Worm (Caenorhabditis elegans) whole organism, early embryonic: ENCODE data around the gene Y82E9BR.5.

Experiments
- B0310.2 ChIP-seq: sonication (generic microtip); optimal IDR thresholded peaks from 2 replicates; lab custom pipeline; 2016; ENCODE audit warnings: mild to moderate bottlenecking, missing genetic modification characterization, missing compliant biosample characterization
- F13C5.2 ChIP-seq: sonication (generic microtip); optimal IDR thresholded peaks from 2 replicates; lab custom pipeline; 2017; ENCODE audit warnings: mild to moderate bottlenecking, missing genetic modification characterization, inconsistent platforms, missing compliant biosample characterization
- aly-1 ChIP-seq: sonication (generic microtip); optimal IDR thresholded peaks from 2 replicates; lab custom pipeline; 2016; ENCODE audit warnings: missing genetic modification characterization, missing compliant biosample characterization
- ama-1 ChIP-seq: fragments of 150-350 bp; optimal IDR thresholded peaks from 2 replicates; lab custom pipeline; 2014
- ceh-13 ChIP-seq: fragments of 200-800 bp; sonication (Bioruptor generic); optimal IDR thresholded peaks from 2 replicates; lab custom pipeline; 2018; ENCODE audit warnings: mild to moderate bottlenecking, missing genetic modification characterization, missing compliant biosample characterization
- ceh-36 ChIP-seq: sonication (generic microtip); optimal IDR thresholded peaks from 2 replicates; lab custom pipeline; 2016; ENCODE audit warnings: missing genetic modification characterization, inconsistent platforms, missing compliant biosample characterization
- ets-7 ChIP-seq: sonication (generic microtip); optimal IDR thresholded peaks from 2 replicates; lab custom pipeline; 2016; ENCODE audit warnings: missing genotype, missing genetic modification characterization, missing compliant biosample characterization
- flt-1 ChIP-seq: fragments of 200-800 bp; sonication (Bioruptor generic); IDR thresholded peaks from 2 replicates; pipeline ENCODE4 v1.3.6; 2022; ENCODE audit warnings: missing genetic modification characterization, missing compliant biosample characterization
- hmbx-1 ChIP-seq: sonication (generic microtip); optimal IDR thresholded peaks from 2 replicates; lab custom pipeline; 2016; ENCODE audit warnings: mild to moderate bottlenecking, missing genetic modification characterization, missing compliant biosample characterization
- hmg-4 ChIP-seq: fragments of 200-800 bp; sonication (Bioruptor generic); optimal IDR thresholded peaks from 2 replicates; lab custom pipeline; 2018; ENCODE audit warnings: mild to moderate bottlenecking, missing genetic modification characterization, missing compliant biosample characterization
- hnd-1 ChIP-seq: sonication (generic microtip); optimal IDR thresholded peaks from 2 replicates; lab custom pipeline; 2016; ENCODE audit warnings: missing genetic modification characterization, missing compliant biosample characterization
- pes-1 ChIP-seq: fragments of 200-800 bp; sonication (Bioruptor generic); IDR thresholded peaks from 2 replicates; pipeline ENCODE4 v1.3.6; 2022; ENCODE audit warnings: missing genetic modification reagents, missing genetic modification characterization, missing compliant biosample characterization
- scrt-1 ChIP-seq: fragments of 200-800 bp; sonication (Bioruptor generic); IDR thresholded peaks from 2 replicates; pipeline ENCODE4 v1.3.6; 2022; ENCODE audit warnings: missing genetic modification characterization, missing compliant biosample characterization
- sea-1 ChIP-seq: fragments of 200-800 bp; sonication (Bioruptor generic); conservative IDR thresholded peaks from 2 replicates; pipeline ENCODE4 v1.3.6; 2022; ENCODE audit warnings: missing genetic modification characterization, missing compliant biosample characterization
- tbx-11 ChIP-seq: fragments of 200-800 bp; sonication (Bioruptor generic); IDR thresholded peaks from 2 replicates; pipeline ENCODE4 v1.3.6; 2022; ENCODE audit warnings: missing genetic modification characterization, missing compliant biosample characterization
- tbx-37 ChIP-seq: fragments of 200-800 bp; sonication (Bioruptor generic); conservative IDR thresholded peaks from 2 replicates; pipeline ENCODE4 v1.3.6; 2022; ENCODE audit warnings: missing genetic modification reagents, missing genetic modification characterization, missing compliant biosample characterization
- tra-4 ChIP-seq: sonication (generic microtip); optimal IDR thresholded peaks from 2 replicates; lab custom pipeline; 2017; ENCODE audit warnings: missing genetic modification characterization, missing compliant biosample characterization

Y82E9BR.5 gene

DNA sequence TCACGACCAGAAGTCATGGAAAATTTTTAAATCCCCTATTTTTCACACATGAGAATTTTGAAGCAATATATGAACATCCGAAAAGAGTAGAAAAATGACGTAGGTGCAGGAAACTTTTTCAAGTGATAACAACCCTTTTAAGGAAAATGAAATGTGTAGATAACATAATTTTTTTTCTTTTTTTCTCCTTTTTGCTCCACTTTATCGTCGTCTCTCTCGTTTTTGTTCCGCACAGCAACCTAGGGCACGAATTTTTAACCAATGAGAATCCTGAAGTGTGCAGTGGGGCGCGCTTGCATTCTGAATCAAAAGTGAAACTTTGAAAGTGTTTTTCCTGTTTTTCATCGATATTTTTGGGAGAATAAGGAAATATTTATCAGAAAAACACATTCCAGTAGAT is 8.6 kb downstream of the Y82E9BR.5 start:
- TF ChIP-seq pes-1 (GFP tag; lab: Robert Waterston, UW) = no peak
- TF ChIP-seq flt-1 = no peak
- no peak for TF ChIP-seq hmbx-1 (tag; lab: Kevin White, UChicago)
- no peak for TF ChIP-seq ets-7 (tag; lab: Kevin White, UChicago)
- TF ChIP-seq ama-1 (lab: Kevin White, UChicago) = no peak
- TF ChIP-seq hnd-1 (tag; lab: Kevin White, UChicago) = no peak
- TF ChIP-seq scrt-1 (GFP tag; lab: Robert Waterston, UW) = no peak
- TF ChIP-seq tbx-37 (GFP tag; lab: Robert Waterston, UW) = no peak
- TF ChIP-seq ceh-36 (tag; lab: Kevin White, UChicago) = no peak
- no peak for TF ChIP-seq aly-1 (tag; lab: Kevin White, UChicago)
- no peak for TF ChIP-seq tra-4 (tag; lab: Kevin White, UChicago)
- no peak for TF ChIP-seq tbx-11 (GFP tag; lab: Robert Waterston, UW)
- no peak for TF ChIP-seq B0310.2

DNA sequence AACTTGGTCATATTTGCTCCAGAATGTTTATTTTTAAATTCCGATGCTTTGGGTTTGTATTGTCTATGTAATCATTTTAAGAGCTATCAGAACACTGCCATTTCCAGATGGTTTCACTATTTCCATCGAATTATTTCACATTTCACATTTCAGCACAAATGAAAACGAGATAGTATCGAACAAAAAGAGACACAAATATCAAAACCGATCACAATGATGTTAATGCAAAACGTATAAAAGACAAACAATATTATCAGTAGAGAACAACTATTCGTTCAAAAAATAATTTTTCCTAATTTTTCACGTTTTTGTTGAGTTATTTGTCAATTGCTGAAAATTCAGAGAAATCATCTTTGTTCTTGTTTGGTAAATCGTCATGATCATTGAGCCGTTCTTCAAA is 11.2 kb downstream of the Y82E9BR.5 start:
- TF ChIP-seq flt-1 = no peak
- no peak for TF ChIP-seq scrt-1 (GFP tag; lab: Robert Waterston, UW)
- TF ChIP-seq F13C5.2 (tag; lab: Kevin White, UChicago) = no peak
- no peak for TF ChIP-seq tbx-11 (GFP tag; lab: Robert Waterston, UW)
- TF ChIP-seq ama-1 (lab: Kevin White, UChicago) = no peak
- no peak for TF ChIP-seq tbx-37 (GFP tag; lab: Robert Waterston, UW)
- no peak for TF ChIP-seq ceh-36 (tag; lab: Kevin White, UChicago)
- TF ChIP-seq tra-4 (tag; lab: Kevin White, UChicago) = no peak
- no peak for TF ChIP-seq sea-1 (GFP tag; lab: Robert Waterston, UW)
- TF ChIP-seq pes-1 (GFP tag; lab: Robert Waterston, UW) = no peak
- TF ChIP-seq B0310.2 = no peak
- TF ChIP-seq ceh-13 (GFP tag; lab: Kevin White, UChicago) = no peak
- TF ChIP-seq ets-7 (tag; lab: Kevin White, UChicago) = no peak
- TF ChIP-seq hmg-4 (GFP tag; lab: Kevin White, UChicago) = no peak

- no peak for TF ChIP-seq scrt-1 (GFP tag; lab: Robert Waterston, UW)
- TF ChIP-seq flt-1 = no peak
- TF ChIP-seq ceh-36 (tag; lab: Kevin White, UChicago) = no peak
- no peak for TF ChIP-seq pes-1 (GFP tag; lab: Robert Waterston, UW)
- no peak for TF ChIP-seq ama-1 (lab: Kevin White, UChicago)
- TF ChIP-seq hnd-1 (tag; lab: Kevin White, UChicago) = no peak
- no peak for TF ChIP-seq ets-7 (tag; lab: Kevin White, UChicago)
- TF ChIP-seq F13C5.2 (tag; lab: Kevin White, UChicago) = no peak
- no peak for TF ChIP-seq tra-4 (tag; lab: Kevin White, UChicago)
- TF ChIP-seq hmg-4 (GFP tag; lab: Kevin White, UChicago) = no peak
- no peak for TF ChIP-seq aly-1 (tag; lab: Kevin White, UChicago)
- TF ChIP-seq hmbx-1 (tag; lab: Kevin White, UChicago) = no peak
- TF ChIP-seq ceh-13 (GFP tag; lab: Kevin White, UChicago) = no peak
- TF ChIP-seq tbx-37 (GFP tag; lab: Robert Waterston, UW) = no peak
- TF ChIP-seq sea-1 (GFP tag; lab: Robert Waterston, UW) = no peak
- TF ChIP-seq B0310.2 = no peak
- TF ChIP-seq tbx-11 (GFP tag; lab: Robert Waterston, UW) = no peak
Observed at ce11 chrIII:1398183-1398582, 14.0 kb downstream of the Y82E9BR.5 start.

- TF ChIP-seq tbx-37 (GFP tag; lab: Robert Waterston, UW) = no peak
- no peak for TF ChIP-seq ets-7 (tag; lab: Kevin White, UChicago)
- TF ChIP-seq tbx-11 (GFP tag; lab: Robert Waterston, UW) = no peak
- no peak for TF ChIP-seq pes-1 (GFP tag; lab: Robert Waterston, UW)
- TF ChIP-seq B0310.2 = no peak
- no peak for TF ChIP-seq ama-1 (lab: Kevin White, UChicago)
- no peak for TF ChIP-seq sea-1 (GFP tag; lab: Robert Waterston, UW)
- no peak for TF ChIP-seq flt-1
- no peak for TF ChIP-seq aly-1 (tag; lab: Kevin White, UChicago)
- no peak for TF ChIP-seq ceh-36 (tag; lab: Kevin White, UChicago)
- no peak for TF ChIP-seq scrt-1 (GFP tag; lab: Robert Waterston, UW)
- TF ChIP-seq F13C5.2 (tag; lab: Kevin White, UChicago) = no peak
- no peak for TF ChIP-seq hmg-4 (GFP tag; lab: Kevin White, UChicago)
- TF ChIP-seq tra-4 (tag; lab: Kevin White, UChicago) = no peak
- no peak for TF ChIP-seq ceh-13 (GFP tag; lab: Kevin White, UChicago)
- no peak for TF ChIP-seq hmbx-1 (tag; lab: Kevin White, UChicago)
Observed at ce11 chrIII:1399670-1400069, 15.5 kb downstream of the Y82E9BR.5 start, which contains the start of gene pals-16. pals-16 (plus strand) TSS chrIII:1399970.

- TF ChIP-seq flt-1 (no peak), hmbx-1 (tag; lab: Kevin White, UChicago) (no peak), hnd-1 (tag; lab: Kevin White, UChicago) (no peak), sea-1 (GFP tag; lab: Robert Waterston, UW) (no peak), pes-1 (GFP tag; lab: Robert Waterston, UW) (no peak), tbx-37 (GFP tag; lab: Robert Waterston, UW) (no peak), scrt-1 (GFP tag; lab: Robert Waterston, UW) (no peak), ama-1 (lab: Kevin White, UChicago) (no peak), hmg-4 (GFP tag; lab: Kevin White, UChicago) (no peak), F13C5.2 (tag; lab: Kevin White, UChicago) (no peak), ceh-36 (tag; lab: Kevin White, UChicago) (no peak), ceh-13 (GFP tag; lab: Kevin White, UChicago) (no peak), aly-1 (tag; lab: Kevin White, UChicago) (no peak), B0310.2 (no peak), tra-4 (tag; lab: Kevin White, UChicago) (no peak), tbx-11 (GFP tag; lab: Robert Waterston, UW) (no peak), ets-7 (tag; lab: Kevin White, UChicago) (no peak)
Observed at ce11 chrIII:1401497-1401990, 17.4 kb downstream of the Y82E9BR.5 start, which contains the start of gene pals-19. pals-19 (plus strand) TSS chrIII:1401940.

ce11 chrIII:1403108-1403507 is 18.9 kb downstream of the Y82E9BR.5 start, which contains the start of gene pals-18:
pals-18 (plus strand) TSS chrIII:1403408.
- no peak for TF ChIP-seq pes-1 (GFP tag; lab: Robert Waterston, UW)
- no peak for TF ChIP-seq hnd-1 (tag; lab: Kevin White, UChicago)
- TF ChIP-seq ceh-36 (tag; lab: Kevin White, UChicago) = no peak
- TF ChIP-seq scrt-1 (GFP tag; lab: Robert Waterston, UW) = no peak
- TF ChIP-seq tbx-11 (GFP tag; lab: Robert Waterston, UW) = no peak
- TF ChIP-seq hmbx-1 (tag; lab: Kevin White, UChicago) = no peak
- no peak for TF ChIP-seq hmg-4 (GFP tag; lab: Kevin White, UChicago)
- TF ChIP-seq flt-1 = no peak
- TF ChIP-seq B0310.2 = no peak
- TF ChIP-seq tra-4 (tag; lab: Kevin White, UChicago) = no peak
- TF ChIP-seq ceh-13 (GFP tag; lab: Kevin White, UChicago) = no peak
- no peak for TF ChIP-seq ets-7 (tag; lab: Kevin White, UChicago)
- no peak for TF ChIP-seq sea-1 (GFP tag; lab: Robert Waterston, UW)
- TF ChIP-seq tbx-37 (GFP tag; lab: Robert Waterston, UW) = no peak
- TF ChIP-seq F13C5.2 (tag; lab: Kevin White, UChicago) = no peak
- no peak for TF ChIP-seq ama-1 (lab: Kevin White, UChicago)
